Worm (Caenorhabditis elegans) whole organism, late embryonic: Measurements from ENCODE around the gene wht-1.

Experiments
- C08G9.2 ChIP-seq: sonication (generic microtip); optimal IDR thresholded peaks from 2 replicates; lab custom pipeline; 2016; ENCODE audit warnings: mild to moderate bottlenecking, missing genetic modification characterization, moderate library complexity, missing compliant biosample characterization
- C38D4.7 ChIP-seq: fragments of 200-800 bp; sonication (Bioruptor generic); optimal IDR thresholded peaks from 2 replicates; lab custom pipeline; 2018; ENCODE audit warnings: mild to moderate bottlenecking, missing genetic modification characterization, moderate library complexity, missing compliant biosample characterization
- K02D7.2 ChIP-seq: sonication (generic microtip); optimal IDR thresholded peaks from 2 replicates; lab custom pipeline; 2017; ENCODE audit warnings: mild to moderate bottlenecking, missing genetic modification characterization, missing compliant biosample characterization
- T23F11.4 ChIP-seq: fragments of 200-800 bp; sonication (Bioruptor generic); optimal IDR thresholded peaks from 2 replicates; lab custom pipeline; 2018; ENCODE audit warnings: mild to moderate bottlenecking, missing genetic modification characterization, missing compliant biosample characterization
- Y22D7AL.16 ChIP-seq: sonication (generic microtip); optimal IDR thresholded peaks from 2 replicates; lab custom pipeline; 2016; ENCODE audit warnings: missing genetic modification characterization, missing compliant biosample characterization
- ama-1 ChIP-seq: fragments of 150-350 bp; optimal IDR thresholded peaks from 2 replicates; lab custom pipeline; 2014
- ceh-14 ChIP-seq: sonication (generic microtip); optimal IDR thresholded peaks from 2 replicates; lab custom pipeline; 2016; ENCODE audit warnings: missing genotype, missing genetic modification characterization, missing compliant biosample characterization
- ceh-18 ChIP-seq: sonication (generic microtip); optimal IDR thresholded peaks from 2 replicates; lab custom pipeline; 2016; ENCODE audit warnings: missing genetic modification characterization, missing compliant biosample characterization
- ceh-19 ChIP-seq: fragments of 200-800 bp; sonication (Bioruptor generic); optimal IDR thresholded peaks from 2 replicates; lab custom pipeline; 2018; ENCODE audit warnings: mild to moderate bottlenecking, missing genetic modification characterization, missing compliant biosample characterization
- ceh-24 ChIP-seq: sonication (generic microtip); optimal IDR thresholded peaks from 2 replicates; lab custom pipeline; 2016; ENCODE audit warnings: mild to moderate bottlenecking, missing genetic modification characterization, missing compliant biosample characterization
- ceh-30 ChIP-seq: fragments of 150-350 bp; optimal IDR thresholded peaks from 2 replicates; lab custom pipeline; 2014; ENCODE audit warnings: missing biosample characterization, missing genetic modification characterization
- ceh-31 ChIP-seq: sonication (generic microtip); optimal IDR thresholded peaks from 2 replicates; lab custom pipeline; 2016; ENCODE audit warnings: missing genetic modification characterization, missing compliant biosample characterization
- ceh-34 ChIP-seq: sonication (generic microtip); optimal IDR thresholded peaks from 2 replicates; lab custom pipeline; 2016; ENCODE audit warnings: mild to moderate bottlenecking, missing genetic modification characterization, missing compliant biosample characterization
- ceh-45 ChIP-seq: fragments of 200-800 bp; sonication (Bioruptor generic); IDR thresholded peaks from 2 replicates; pipeline ENCODE4 v1.3.6; 2022; ENCODE audit warnings: missing genetic modification reagents, missing genetic modification characterization, missing compliant biosample characterization
- ceh-9 ChIP-seq: sonication (generic microtip); optimal IDR thresholded peaks from 2 replicates; lab custom pipeline; 2016; ENCODE audit warnings: mild to moderate bottlenecking, missing genetic modification characterization, inconsistent platforms, missing compliant biosample characterization
- dve-1 ChIP-seq: sonication (generic microtip); optimal IDR thresholded peaks from 2 replicates; lab custom pipeline; 2017; ENCODE audit warnings: antibody characterized with exemption, mild to moderate bottlenecking, missing genetic modification characterization, missing compliant biosample characterization
- elt-2 ChIP-seq: sonication (generic microtip); optimal IDR thresholded peaks from 2 replicates; lab custom pipeline; 2016; ENCODE audit warnings: missing genetic modification reagents, missing genetic modification characterization, missing compliant biosample characterization
- eyg-1 ChIP-seq: sonication (generic microtip); optimal IDR thresholded peaks from 2 replicates; lab custom pipeline; 2016; ENCODE audit warnings: missing genotype, missing genetic modification characterization, missing compliant biosample characterization
- fax-1 ChIP-seq: sonication (generic microtip); optimal IDR thresholded peaks from 2 replicates; lab custom pipeline; 2016; ENCODE audit warnings: missing genotype, missing genetic modification characterization, missing compliant biosample characterization
- fkh-6 ChIP-seq: sonication (generic microtip); optimal IDR thresholded peaks from 2 replicates; lab custom pipeline; 2016; ENCODE audit warnings: missing genetic modification characterization, missing compliant biosample characterization
- hlh-15 ChIP-seq: sonication (generic microtip); optimal IDR thresholded peaks from 2 replicates; lab custom pipeline; 2016; ENCODE audit warnings: missing genetic modification characterization, missing compliant biosample characterization
- hlh-6 ChIP-seq: sonication (generic microtip); optimal IDR thresholded peaks from 2 replicates; lab custom pipeline; 2016; ENCODE audit warnings: missing genotype, missing genetic modification characterization, missing compliant biosample characterization
- npax-4 ChIP-seq: sonication (generic microtip); optimal IDR thresholded peaks from 2 replicates; lab custom pipeline; 2016; ENCODE audit warnings: missing genetic modification characterization, missing compliant biosample characterization
- odd-2 ChIP-seq: sonication (generic microtip); optimal IDR thresholded peaks from 2 replicates; lab custom pipeline; 2017; ENCODE audit warnings: antibody characterized with exemption, mild to moderate bottlenecking, missing genetic modification characterization, missing compliant biosample characterization
- pag-3 ChIP-seq: sonication (generic microtip); optimal IDR thresholded peaks from 2 replicates; lab custom pipeline; 2016; ENCODE audit warnings: missing compliant biosample characterization, missing genetic modification characterization, borderline replicate concordance
- pat-9 ChIP-seq: fragments of 200-800 bp; sonication (Bioruptor generic); optimal IDR thresholded peaks from 2 replicates; lab custom pipeline; 2018; ENCODE audit warnings: mild to moderate bottlenecking, missing genetic modification characterization, moderate library complexity, missing compliant biosample characterization
- pax-1 ChIP-seq: fragments of 150-350 bp; optimal IDR thresholded peaks from 2 replicates; lab custom pipeline; 2014; ENCODE audit warnings: missing biosample characterization, missing genetic modification characterization
- pqm-1 ChIP-seq: sonication (generic microtip); optimal IDR thresholded peaks from 2 replicates; lab custom pipeline; 2016; ENCODE audit warnings: missing genetic modification characterization, missing compliant biosample characterization
- ref-2 ChIP-seq: sonication (generic microtip); optimal IDR thresholded peaks from 2 replicates; lab custom pipeline; 2016; ENCODE audit warnings: missing genetic modification characterization, missing compliant biosample characterization
- rnt-1 ChIP-seq: sonication (generic microtip); optimal IDR thresholded peaks from 2 replicates; lab custom pipeline; 2016; ENCODE audit warnings: missing genetic modification characterization, missing compliant biosample characterization
- sdc-2 ChIP-seq: sonication (generic microtip); optimal IDR thresholded peaks from 2 replicates; lab custom pipeline; 2016; ENCODE audit warnings: missing genotype, missing genetic modification characterization, missing compliant biosample characterization
- sox-2 ChIP-seq: fragments of 200-800 bp; sonication (Bioruptor generic); IDR thresholded peaks from 2 replicates; pipeline ENCODE4 v1.3.6; 2022; ENCODE audit warnings: missing genetic modification reagents, missing genetic modification characterization, missing compliant biosample characterization
- sox-4 ChIP-seq: sonication (generic microtip); optimal IDR thresholded peaks from 2 replicates; lab custom pipeline; 2017; ENCODE audit warnings: mild to moderate bottlenecking, missing genetic modification characterization, inconsistent platforms, missing compliant biosample characterization
- unc-42 ChIP-seq: sonication (generic microtip); optimal IDR thresholded peaks from 2 replicates; lab custom pipeline; 2016; ENCODE audit warnings: missing genotype, missing genetic modification characterization, missing compliant biosample characterization
- unc-86 ChIP-seq: sonication (generic microtip); optimal IDR thresholded peaks from 2 replicates; lab custom pipeline; 2016; ENCODE audit warnings: missing genetic modification characterization, missing compliant biosample characterization
- ztf-16 ChIP-seq: sonication (generic microtip); optimal IDR thresholded peaks from 2 replicates; lab custom pipeline; 2017; ENCODE audit warnings: missing genetic modification characterization, missing compliant biosample characterization

Gene wht-1

DNA sequence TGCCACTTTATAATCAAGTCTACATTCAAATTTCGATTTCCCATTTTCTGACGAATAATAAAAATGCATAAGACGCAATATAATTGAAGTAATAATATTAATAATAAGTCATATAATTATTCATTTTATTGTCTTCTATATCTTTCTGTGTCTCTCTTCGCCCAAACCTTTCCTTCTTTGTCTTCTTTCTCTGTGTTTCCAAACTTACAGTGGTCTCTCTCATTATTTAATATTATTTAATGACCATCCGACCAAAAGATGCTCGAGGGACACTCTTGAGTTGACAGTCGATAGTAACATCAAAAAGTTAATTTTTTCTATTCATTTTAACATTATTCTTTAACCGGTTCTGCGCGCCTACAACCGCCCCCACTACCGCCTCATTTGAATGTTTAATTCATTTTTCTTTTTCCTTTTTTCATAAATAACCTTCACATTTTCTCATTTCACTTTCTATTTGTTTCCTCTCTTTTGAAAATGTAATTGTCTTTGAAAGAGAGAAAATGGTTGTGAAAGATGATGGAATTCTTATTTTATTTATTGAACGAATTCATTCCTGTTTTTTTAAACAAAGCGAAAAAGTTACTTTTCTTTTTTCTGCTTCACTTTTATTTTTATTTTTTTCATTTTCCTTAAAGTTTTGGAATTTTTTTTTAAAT, 13.8 kb downstream of the wht-1 start:
- TF ChIP-seq Y22D7AL.16 (tag; lab: Kevin White, UChicago) (no peak), sox-4 (tag; lab: Kevin White, UChicago) (no peak), sdc-2 (no peak), C08G9.2 (tag; lab: Kevin White, UChicago) (no peak), unc-42 (peak; percentile 60), elt-2 (no peak)

ce11 chrIII:6072937-6073336, 14.6 kb downstream of the wht-1 start:
- peak; percentile 72 for TF ChIP-seq pax-1
- no peak for TF ChIP-seq ceh-24 (tag; lab: Kevin White, UChicago)
- TF ChIP-seq sox-2 (GFP tag; lab: Robert Waterston, UW) = no peak
- TF ChIP-seq K02D7.2 = no peak

ce11 chrIII:6067557-6067956, 20.0 kb downstream of the wht-1 start, which contains the start of gene mapk-15:
Gene mapk-15, plus strand, starts transcription at chrIII:6067857.
- TF ChIP-seq sox-2 (GFP tag; lab: Robert Waterston, UW) (no peak), unc-42 (no peak), ztf-16 (tag; lab: Kevin White, UChicago) (no peak), npax-4 (tag; lab: Kevin White, UChicago) (no peak), C38D4.7 (GFP tag; lab: Kevin White, UChicago) (no peak), ceh-30 (no peak), dve-1 (tag; lab: Kevin White, UChicago) (no peak), fax-1 (no peak), ceh-45 (GFP tag; lab: Robert Waterston, UW) (no peak), hlh-6 (tag; lab: Kevin White, UChicago) (no peak), rnt-1 (no peak)

ce11 chrIII:6056770-6057169, 30.8 kb downstream of the wht-1 start, which contains the start of gene clc-10:
Gene clc-10, plus strand, starts transcription at chrIII:6057070.
- TF ChIP-seq ceh-34 (tag; lab: Kevin White, UChicago) (no peak), ceh-45 (GFP tag; lab: Robert Waterston, UW) (no peak), ceh-31 (tag; lab: Kevin White, UChicago) (no peak), pat-9 (tag; lab: Kevin White, UChicago) (no peak), unc-42 (no peak), T23F11.4 (GFP tag; lab: Kevin White, UChicago) (no peak), odd-2 (no peak), pqm-1 (no peak), ceh-18 (tag; lab: Kevin White, UChicago) (no peak), eyg-1 (no peak), C38D4.7 (GFP tag; lab: Kevin White, UChicago) (no peak), ceh-19 (GFP tag; lab: Kevin White, UChicago) (no peak), hlh-6 (tag; lab: Kevin White, UChicago) (no peak), unc-86 (tag; lab: Kevin White, UChicago) (no peak), sdc-2 (no peak)

DNA sequence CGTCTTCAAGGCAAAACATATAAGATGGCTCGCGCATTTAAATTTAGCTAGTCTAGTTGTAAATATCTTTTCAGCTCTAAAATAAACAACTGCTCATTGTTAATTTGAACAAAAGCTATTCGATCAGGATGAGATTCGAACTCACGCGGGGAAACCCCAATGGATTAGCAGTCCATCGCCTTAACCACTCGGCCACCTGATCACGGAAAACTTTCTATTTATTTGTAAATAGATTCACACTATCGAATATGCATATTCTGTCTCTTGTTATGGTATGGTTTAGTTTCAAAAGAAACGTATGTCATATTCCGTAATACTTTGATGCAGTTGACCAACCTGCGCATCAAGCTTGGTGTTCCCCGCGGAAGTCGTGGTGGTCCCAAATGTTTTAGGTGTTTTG, 31.4 kb downstream of the wht-1 start:
- TF ChIP-seq pag-3 (tag; lab: Kevin White, UChicago) (no peak), ceh-14 (no peak), elt-2 (no peak), rnt-1 (no peak), dve-1 (tag; lab: Kevin White, UChicago) (no peak), ceh-9 (tag; lab: Kevin White, UChicago) (no peak), ref-2 (tag; lab: Kevin White, UChicago) (no peak), ama-1 (no peak), hlh-15 (tag; lab: Kevin White, UChicago) (no peak), fkh-6 (tag; lab: Kevin White, UChicago) (no peak)
